Fruit fly (Drosophila melanogaster): ENCODE measurements around the gene mus302.

Gene mus302

dm6 chr3L:16782218-16782763 lies 2.8 kb upstream of the mus302 start (continued):
- TF ChIP-seq Eip93F (GFP tag; optimal IDR thresholded peaks at IDR 0.05) (peak; percentile 46), CG31627 (GFP tag; optimal IDR thresholded peaks at IDR 0.05) (peak; percentile 86), CG6854 (GFP tag; optimal IDR thresholded peaks at IDR 0.05) (peak; percentile 39), CG6163 (GFP tag; IDR thresholded peaks at IDR 0.05) (peak; percentile 89), CG10631 (GFP tag; optimal IDR thresholded peaks at IDR 0.05) (peak; percentile 74), lz (GFP tag; optimal IDR thresholded peaks at IDR 0.05) (peak; percentile 83), CG8119 (GFP tag; IDR thresholded peaks at IDR 0.05) (peak; percentile 72), Hr39 (GFP tag; optimal IDR thresholded peaks at IDR 0.05) (peak; percentile 86), fd59A (GFP tag; optimal IDR thresholded peaks at IDR 0.05) (peak; percentile 35), svp (GFP tag) (no peak), CG11294 (GFP tag; IDR thresholded peaks at IDR 0.05) (peak; percentile 60), CG8632 (GFP tag; optimal IDR thresholded peaks at IDR 0.05) (no peak), CG11902 (GFP tag; optimal IDR thresholded peaks at IDR 0.05) (peak; percentile 76), CG10669 (GFP tag; optimal IDR thresholded peaks at IDR 0.05) (no peak), Hr4 (GFP tag; optimal IDR thresholded peaks at IDR 0.05) (peak; percentile 80), CG6792 (GFP tag; optimal IDR thresholded peaks at IDR 0.05) (peak; percentile 85)

dm6 chr3L:16780317-16780716 lies 781 bp upstream of the mus302 start:
- TF ChIP-seq eg (GFP tag; IDR thresholded peaks at IDR 0.05): peak; percentile 21; the same call in 1 of the 3 replicates
- TF ChIP-seq achi (GFP tag; optimal IDR thresholded peaks at IDR 0.05): no peak
- TF ChIP-seq OdsH (GFP tag; optimal IDR thresholded peaks at IDR 0.05): no peak
- peak; percentile 69 for TF ChIP-seq svp (GFP tag)
- TF ChIP-seq salr (GFP tag; optimal IDR thresholded peaks at IDR 0.05): no peak
- TF ChIP-seq Eip78C (GFP tag): peak; percentile 16
- no peak for TF ChIP-seq CG3919 (GFP tag; optimal IDR thresholded peaks at IDR 0.05)
- TF ChIP-seq CG6163 (GFP tag; IDR thresholded peaks at IDR 0.05): no peak
- no peak for TF ChIP-seq CG8319 (GFP tag; optimal IDR thresholded peaks at IDR 0.05)
- no peak for TF ChIP-seq Eip93F (GFP tag; optimal IDR thresholded peaks at IDR 0.05)
- TF ChIP-seq CG8119 (GFP tag; IDR thresholded peaks at IDR 0.05): no peak
- TF ChIP-seq Sox102F (GFP tag; optimal IDR thresholded peaks at IDR 0.05): no peak

DNA sequence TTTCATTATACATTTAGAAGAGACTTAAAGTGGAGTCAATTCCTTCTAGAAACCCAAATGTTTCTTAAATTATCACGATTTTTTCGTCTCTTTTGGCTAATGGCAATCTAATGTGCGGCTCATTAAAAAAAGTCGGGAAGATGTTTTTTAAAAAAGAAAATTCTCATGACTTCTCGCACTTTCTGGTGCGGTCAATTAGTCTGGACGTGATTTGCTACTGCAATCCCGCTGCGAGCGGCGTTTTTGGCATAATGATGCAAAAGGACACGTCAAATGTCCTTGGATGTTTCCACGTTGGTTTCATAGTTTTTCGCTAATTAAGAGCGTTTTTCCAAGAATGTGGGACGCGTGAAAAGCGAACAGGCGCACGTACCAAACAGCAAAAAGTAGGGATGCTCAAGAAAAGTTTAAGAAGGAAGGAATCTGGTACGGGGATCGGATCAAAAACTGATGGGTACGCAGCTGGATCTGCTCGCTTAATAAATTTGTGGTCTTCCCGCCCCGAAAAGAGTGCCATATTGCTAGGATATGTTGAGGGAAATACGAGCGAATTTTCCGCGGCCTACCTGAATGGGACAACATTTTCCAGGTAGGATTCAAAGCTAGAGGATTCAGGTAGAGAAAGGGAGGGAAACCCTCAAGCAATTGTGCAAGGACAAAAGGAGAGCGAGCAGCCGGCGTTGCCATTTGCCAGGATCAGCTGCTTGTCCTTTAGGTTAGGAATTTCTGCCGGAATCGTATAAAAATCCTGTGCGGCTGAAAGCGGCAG lies 6.6 kb downstream of the mus302 start:
- TF ChIP-seq ss (GFP tag; optimal IDR thresholded peaks at IDR 0.05) (no peak), Gug (GFP tag; IDR thresholded peaks at IDR 0.05) (no peak), vri (GFP tag; optimal IDR thresholded peaks at IDR 0.05) (no peak), achi (GFP tag; optimal IDR thresholded peaks at IDR 0.05) (no peak), CG11762 (GFP tag; optimal IDR thresholded peaks at IDR 0.05; ENCODE audit: insufficient read depth) (no peak), cyc (GFP tag; optimal IDR thresholded peaks at IDR 0.05) (no peak), OdsH (GFP tag; optimal IDR thresholded peaks at IDR 0.05) (no peak), Eip93F (GFP tag; optimal IDR thresholded peaks at IDR 0.05) (no peak), eg (GFP tag; IDR thresholded peaks at IDR 0.05) (no peak), Ets21C (GFP tag; optimal IDR thresholded peaks at IDR 0.05) (no peak)

- TF ChIP-seq esn (GFP tag; optimal IDR thresholded peaks at IDR 0.05) (no peak), salr (GFP tag; optimal IDR thresholded peaks at IDR 0.05) (peak in 1 of 2 experiments; percentile 46), CG6792 (GFP tag; optimal IDR thresholded peaks at IDR 0.05) (peak; percentile 4), cyc (GFP tag; optimal IDR thresholded peaks at IDR 0.05) (no peak), fkh (GFP tag; optimal IDR thresholded peaks at IDR 0.05) (no peak), Eip78C (GFP tag) (peak; percentile 64), CG8319 (GFP tag; optimal IDR thresholded peaks at IDR 0.05) (no peak), Hr4 (GFP tag; optimal IDR thresholded peaks at IDR 0.05) (no peak), eg (GFP tag; IDR thresholded peaks at IDR 0.05) (peak; percentile 36; the same call in 1 of the 3 replicates), dsx (GFP tag; optimal IDR thresholded peaks at IDR 0.05; ENCODE audit: poor library complexity, severe bottlenecking) (peak; percentile 19), CG7368 (GFP tag; optimal IDR thresholded peaks at IDR 0.05) (peak; percentile 16), CG6276 (GFP tag; optimal IDR thresholded peaks at IDR 0.05) (peak; percentile 2), CG6163 (GFP tag; IDR thresholded peaks at IDR 0.05) (peak; percentile 58; the same call in 2 of the 3 replicates), Sox102F (GFP tag; optimal IDR thresholded peaks at IDR 0.05) (peak; percentile 11), Met (GFP tag; optimal IDR thresholded peaks at IDR 0.05) (peak; percentile 32), CG8632 (GFP tag; optimal IDR thresholded peaks at IDR 0.05) (no peak), CG6808 (GFP tag; optimal IDR thresholded peaks at IDR 0.05) (peak; percentile 60), CG10669 (GFP tag; optimal IDR thresholded peaks at IDR 0.05) (peak; percentile 2), ss (GFP tag; optimal IDR thresholded peaks at IDR 0.05) (peak; percentile 74 to 88), CG3919 (GFP tag; optimal IDR thresholded peaks at IDR 0.05) (peak; percentile 54), CG1621 (tag; optimal IDR thresholded peaks at IDR 0.05) (peak; percentile 58), CG15336 (GFP tag; IDR thresholded peaks at IDR 0.05) (0 out of 2 replicates have a peak, but pooled peaks have one; percentile 7), CG9139 (GFP tag; optimal IDR thresholded peaks at IDR 0.05) (peak; percentile 48), CG6854 (GFP tag; optimal IDR thresholded peaks at IDR 0.05) (peak; percentile 23)
Measured at dm6 chr3L:16769866-16770265, 9.7 kb downstream of the mus302 start.

Measured in whole organism, prepupa.